Worm (Caenorhabditis elegans): ENCODE data around the gene hpl-1.
A peak's percentile ranks its signal among the peaks of the same experiment; 100 is the strongest.

Gene hpl-1

DNA sequence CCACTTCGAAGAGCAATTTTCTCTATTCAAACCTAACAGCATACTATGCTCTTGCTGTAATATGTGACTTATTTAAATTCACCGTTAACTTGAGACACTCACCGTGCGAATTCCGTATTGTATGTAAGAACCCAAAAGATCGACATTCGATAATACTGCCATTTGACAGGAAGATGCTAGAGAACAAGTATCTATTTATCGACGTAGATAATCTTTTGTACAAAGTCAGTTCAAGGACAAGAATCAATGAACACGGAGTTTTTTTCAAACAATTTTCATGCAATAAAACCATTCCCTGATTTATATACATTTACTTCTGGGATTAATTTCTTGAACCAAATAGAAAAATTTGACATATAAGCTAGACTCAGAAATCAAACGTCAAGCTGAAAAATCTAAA lies 3.1 kb downstream of the hpl-1 start, which contains the start of gene K08H2.7:
K08H2.7 (minus strand) TSS at position 173 of the 400 bp plus-strand sequence.
- TF ChIP-seq fkh-2 (tag; optimal IDR thresholded peaks at IDR 0.05) (no peak), ceh-16 (tag; optimal IDR thresholded peaks at IDR 0.05) (no peak), nhr-11 (tag; optimal IDR thresholded peaks at IDR 0.05) (no peak), fkh-10 (GFP tag; optimal IDR thresholded peaks at IDR 0.05) (no peak), hmg-11 (tag; optimal IDR thresholded peaks at IDR 0.05) (no peak), nhr-25 (tag; optimal IDR thresholded peaks at IDR 0.05) (peak; percentile 70), R02D3.7 (tag; optimal IDR thresholded peaks at IDR 0.05) (no peak), egl-5 (tag; optimal IDR thresholded peaks at IDR 0.05) (no peak), unc-62 (GFP tag; optimal IDR thresholded peaks at IDR 0.05) (no peak), nhr-67 (tag; optimal IDR thresholded peaks at IDR 0.05) (no peak), nfya-1 (tag; optimal IDR thresholded peaks at IDR 0.05; ENCODE audit: insufficient read depth) (no peak), elt-1 (tag; optimal IDR thresholded peaks at IDR 0.05) (peak; percentile 97), elt-3 (tag; optimal IDR thresholded peaks at IDR 0.05) (no peak), skn-1 (tag; optimal IDR thresholded peaks at IDR 0.05) (no peak), nhr-23 (tag; optimal IDR thresholded peaks at IDR 0.05) (peak; percentile 20), pha-4 (tag; optimal IDR thresholded peaks at IDR 0.05) (no peak)

ce11 chrX:13249102-13249501 lies 3.9 kb downstream of the hpl-1 start:
- no peak for TF ChIP-seq zag-1 (tag; optimal IDR thresholded peaks at IDR 0.05)
- TF ChIP-seq daf-12 (tag; optimal IDR thresholded peaks at IDR 0.05), result no peak
- no peak for TF ChIP-seq lin-39 (tag; optimal IDR thresholded peaks at IDR 0.05)
- TF ChIP-seq pha-4 (tag; optimal IDR thresholded peaks at IDR 0.05), result no peak
- no peak for TF ChIP-seq nhr-76 (tag; optimal IDR thresholded peaks at IDR 0.05)
- TF ChIP-seq ceh-28 (tag; optimal IDR thresholded peaks at IDR 0.05), result no peak
- TF ChIP-seq hmg-11 (tag; optimal IDR thresholded peaks at IDR 0.05), result no peak
- no peak for TF ChIP-seq eor-1 (tag; optimal IDR thresholded peaks at IDR 0.05)
- TF ChIP-seq snpc-4 (tag; optimal IDR thresholded peaks at IDR 0.05), result no peak
- no peak for TF ChIP-seq skn-1 (tag; optimal IDR thresholded peaks at IDR 0.05)
- TF ChIP-seq ztf-11 (tag; optimal IDR thresholded peaks at IDR 0.05), result no peak
- no peak for TF ChIP-seq nhr-43 (tag; optimal IDR thresholded peaks at IDR 0.05; ENCODE audit: poor library complexity, severe bottlenecking)
- TF ChIP-seq ceh-16 (tag; optimal IDR thresholded peaks at IDR 0.05), result no peak
- TF ChIP-seq ZK546.5 (tag; optimal IDR thresholded peaks at IDR 0.05), result no peak
- no peak for TF ChIP-seq R02D3.7 (tag; optimal IDR thresholded peaks at IDR 0.05)
- TF ChIP-seq lsy-12 (tag; optimal IDR thresholded peaks at IDR 0.05), result no peak
- TF ChIP-seq tbx-2 (tag; optimal IDR thresholded peaks at IDR 0.05), result no peak
- TF ChIP-seq fos-1 (tag; optimal IDR thresholded peaks at IDR 0.05), result no peak
- no peak for TF ChIP-seq elt-3 (tag; optimal IDR thresholded peaks at IDR 0.05)
- no peak for TF ChIP-seq nfya-1 (tag; optimal IDR thresholded peaks at IDR 0.05; ENCODE audit: insufficient read depth)

- TF ChIP-seq egl-27 (tag; optimal IDR thresholded peaks at IDR 0.05) (no peak), pqm-1 (tag; optimal IDR thresholded peaks at IDR 0.05) (peak; percentile 80), sea-2 (GFP tag; optimal IDR thresholded peaks at IDR 0.05) (no peak), ceh-28 (tag; optimal IDR thresholded peaks at IDR 0.05) (no peak), elt-3 (tag; optimal IDR thresholded peaks at IDR 0.05) (no peak), nhr-11 (tag; optimal IDR thresholded peaks at IDR 0.05) (no peak), elt-2 (tag; optimal IDR thresholded peaks at IDR 0.05) (peak; percentile 79), ceh-9 (tag; optimal IDR thresholded peaks at IDR 0.05) (no peak), ztf-11 (tag; optimal IDR thresholded peaks at IDR 0.05) (no peak), elt-1 (tag; optimal IDR thresholded peaks at IDR 0.05) (no peak), ztf-4 (tag; optimal IDR thresholded peaks at IDR 0.05) (no peak), zag-1 (tag; optimal IDR thresholded peaks at IDR 0.05) (no peak), fos-1 (tag; optimal IDR thresholded peaks at IDR 0.05) (peak; percentile 36), nfya-1 (tag; optimal IDR thresholded peaks at IDR 0.05; ENCODE audit: insufficient read depth) (peak; percentile 34), mml-1 (tag; optimal IDR thresholded peaks at IDR 0.05) (no peak), lin-39 (tag; optimal IDR thresholded peaks at IDR 0.05) (no peak), nhr-25 (tag; optimal IDR thresholded peaks at IDR 0.05) (peak; percentile 82), ceh-16 (tag; optimal IDR thresholded peaks at IDR 0.05) (no peak), ceh-82 (tag; optimal IDR thresholded peaks at IDR 0.05) (no peak), ZK546.5 (tag; optimal IDR thresholded peaks at IDR 0.05) (no peak), skn-1 (tag; optimal IDR thresholded peaks at IDR 0.05) (no peak), nhr-237 (tag; optimal IDR thresholded peaks at IDR 0.05) (no peak), pha-4 (tag; optimal IDR thresholded peaks at IDR 0.05) (peak; percentile 92), mdl-1 (tag; optimal IDR thresholded peaks at IDR 0.05) (peak; percentile 56), lin-15B (tag; optimal IDR thresholded peaks at IDR 0.05) (no peak), nhr-28 (tag; optimal IDR thresholded peaks at IDR 0.05) (no peak), aly-2 (tag; optimal IDR thresholded peaks at IDR 0.05) (no peak), egl-5 (tag; optimal IDR thresholded peaks at IDR 0.05) (no peak), daf-12 (tag; optimal IDR thresholded peaks at IDR 0.05) (no peak), jun-1 (tag; optimal IDR thresholded peaks at IDR 0.05) (no peak), nhr-77 (tag; optimal IDR thresholded peaks at IDR 0.05) (no peak), ama-1 (optimal IDR thresholded peaks at IDR 0.05) (no peak), fkh-2 (tag; optimal IDR thresholded peaks at IDR 0.05) (no peak), tbx-2 (tag; optimal IDR thresholded peaks at IDR 0.05) (no peak), nhr-23 (tag; optimal IDR thresholded peaks at IDR 0.05) (peak; percentile 72), R02D3.7 (tag; optimal IDR thresholded peaks at IDR 0.05) (no peak), nhr-67 (tag; optimal IDR thresholded peaks at IDR 0.05) (no peak), hmg-11 (tag; optimal IDR thresholded peaks at IDR 0.05) (no peak), nhr-76 (tag; optimal IDR thresholded peaks at IDR 0.05) (no peak), lsy-12 (tag; optimal IDR thresholded peaks at IDR 0.05) (no peak), unc-62 (GFP tag; optimal IDR thresholded peaks at IDR 0.05) (no peak), nhr-43 (tag; optimal IDR thresholded peaks at IDR 0.05; ENCODE audit: poor library complexity, severe bottlenecking) (peak; percentile 55), fkh-10 (GFP tag; optimal IDR thresholded peaks at IDR 0.05) (no peak), eor-1 (tag; optimal IDR thresholded peaks at IDR 0.05) (no peak)
Observed at ce11 chrX:13250163-13250562, 5.0 kb downstream of the hpl-1 start.
